Worm (Caenorhabditis elegans): Measurements from ENCODE around the gene ZC239.3.

- no peak for TF ChIP-seq tbx-2 (tag; optimal IDR thresholded peaks at IDR 0.05)
- no peak for TF ChIP-seq ceh-24 (tag; optimal IDR thresholded peaks at IDR 0.05)
- TF ChIP-seq hlh-30 (tag; optimal IDR thresholded peaks at IDR 0.05; ENCODE audit: insufficient read depth): no peak
- no peak for TF ChIP-seq ceh-45 (GFP tag; IDR thresholded peaks at IDR 0.05)
- no peak for TF ChIP-seq ceh-34 (tag; optimal IDR thresholded peaks at IDR 0.05)
- TF ChIP-seq nhr-11 (tag; optimal IDR thresholded peaks at IDR 0.05): no peak
- no peak for TF ChIP-seq dmd-4 (tag; optimal IDR thresholded peaks at IDR 0.05; ENCODE audit: borderline replicate concordance)
- no peak for TF ChIP-seq elt-2 (tag; optimal IDR thresholded peaks at IDR 0.05)
- TF ChIP-seq ama-1 (optimal IDR thresholded peaks at IDR 0.05): no peak
- no peak for TF ChIP-seq madf-2 (tag; optimal IDR thresholded peaks at IDR 0.05)
- no peak for TF ChIP-seq pat-9 (tag; optimal IDR thresholded peaks at IDR 0.05)
- no peak for TF ChIP-seq pros-1 (tag; optimal IDR thresholded peaks at IDR 0.05)
Observed at ce11 chrII:3237038-3237521, 21.2 kb downstream of the ZC239.3 start, which contains the start of the genes srz-67 and C17F4.11.
